Fruit fly (Drosophila melanogaster) whole organism, pupa: ENCODE results near the gene Uro.

Experiments
- CG10348 ChIP-seq: fragments of 200-800 bp; sonication (Bioruptor generic); IDR thresholded peaks from 2 replicates; pipeline ENCODE4 v1.3.6; 2022; ENCODE audit warnings: missing biosample characterization, missing genetic modification characterization
- CG8159 ChIP-seq: fragments of 200-800 bp; sonication (Bioruptor generic); optimal IDR thresholded peaks from 3 replicates; lab custom pipeline; 2018; ENCODE audit warnings: missing biosample characterization, mild to moderate bottlenecking, missing genetic modification characterization, moderate library complexity
- EcR ChIP-seq: fragments of 200-800 bp; sonication (Bioruptor generic); optimal IDR thresholded peaks from 3 replicates; lab custom pipeline; 2019; ENCODE audit warnings: missing biosample characterization, missing genetic modification characterization, mild to moderate bottlenecking, moderate library complexity, missing genetic modification reagents
- Pif1A ChIP-seq: fragments of 200-800 bp; sonication (Bioruptor generic); optimal IDR thresholded peaks from 3 replicates; lab custom pipeline; 2016; ENCODE audit warnings: missing biosample characterization, missing genetic modification characterization
- fd96Ca ChIP-seq: fragments of 200-800 bp; sonication (Bioruptor generic); IDR thresholded peaks from 3 replicates; pipeline ENCODE4 v1.3.6; 2022; ENCODE audit warnings: missing biosample characterization, missing genetic modification characterization
- rn ChIP-seq: fragments of 200-800 bp; sonication (Bioruptor generic); IDR thresholded peaks from 2 replicates; pipeline ENCODE4 v1.3.6; 2022; ENCODE audit warnings: missing biosample characterization, missing genetic modification characterization

DNA sequence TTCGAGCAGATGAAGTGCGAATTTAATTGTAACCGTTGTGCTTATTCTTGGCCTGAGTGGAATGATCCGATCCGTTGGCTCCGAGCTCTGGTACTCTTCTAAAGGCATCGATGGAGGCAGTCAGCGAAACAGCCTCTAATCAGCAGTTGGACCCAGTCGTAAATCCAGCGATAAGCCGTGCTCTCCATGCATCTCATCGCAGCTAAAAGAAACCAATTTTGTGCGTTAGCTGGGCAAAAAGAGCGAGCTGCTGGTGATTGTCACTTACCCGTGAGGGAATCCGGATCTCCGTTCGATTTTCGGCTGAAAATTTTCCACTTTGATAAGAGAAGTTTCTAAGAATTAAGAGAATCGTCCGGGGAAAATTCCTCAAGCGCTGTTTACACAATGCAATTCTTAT lies 16.0 kb downstream of the Uro start, which contains the start of gene LKRSDH:
- TF ChIP-seq EcR (GFP tag; lab: Kevin White, UChicago) (no peak), rn (GFP tag; lab: Robert Waterston, UW) (no peak), CG8159 (tag; lab: Kevin White, UChicago) (no peak), Pif1A (GFP tag; lab: Kevin White, UChicago) (no peak), CG10348 (no peak), fd96Ca (GFP tag; lab: Robert Waterston, UW) (no peak)
